Fruit fly (Drosophila melanogaster) whole organism, embryonic: Measurements from ENCODE around the gene CG15553.

Source experiments
- B-H1 ChIP-seq: fragments of 200-800 bp; sonication (Bioruptor generic); IDR thresholded peaks from 3 replicates; pipeline ENCODE4 v1.3.6; 2022; ENCODE audit warnings: missing biosample characterization, missing genetic modification characterization
- CG10366 ChIP-seq: fragments of 200-800 bp; sonication (Bioruptor generic); IDR thresholded peaks from 2 replicates; pipeline ENCODE4 v1.3.6; 2022; ENCODE audit warnings: missing biosample characterization, missing genetic modification characterization
- CG10543 ChIP-seq: fragments of 200-800 bp; sonication (Bioruptor generic); optimal IDR thresholded peaks from 3 replicates; lab custom pipeline; 2017; ENCODE audit warnings: missing biosample characterization, mild to moderate bottlenecking, missing genetic modification characterization, moderate library complexity
- CG12299 ChIP-seq: fragments of 200-800 bp; sonication (Bioruptor generic); optimal IDR thresholded peaks from 2 replicates; lab custom pipeline; 2018; ENCODE audit warnings: missing biosample characterization, mild to moderate bottlenecking, missing genetic modification characterization
- CG12391 ChIP-seq: fragments of 200-800 bp; sonication (Bioruptor generic); optimal IDR thresholded peaks from 3 replicates; lab custom pipeline; 2018; ENCODE audit warnings: missing biosample characterization, mild to moderate bottlenecking, missing genetic modification characterization, moderate library complexity
- CG12744 ChIP-seq: fragments of 200-800 bp; sonication (Bioruptor generic); optimal IDR thresholded peaks from 2 replicates; lab custom pipeline; 2016; ENCODE audit warnings: missing biosample characterization, missing genetic modification characterization
- CG13123 ChIP-seq: fragments of 200-800 bp; sonication (Bioruptor generic); optimal IDR thresholded peaks from 2 replicates; lab custom pipeline; 2016; ENCODE audit warnings: missing biosample characterization, missing genetic modification characterization
- CG13296 ChIP-seq: fragments of 200-800 bp; sonication (Bioruptor generic); optimal IDR thresholded peaks from 3 replicates; lab custom pipeline; 2018; ENCODE audit warnings: missing biosample characterization, mild to moderate bottlenecking, missing genetic modification characterization
- CG15696 ChIP-seq: fragments of 200-800 bp; sonication (Bioruptor generic); optimal IDR thresholded peaks from 2 replicates; lab custom pipeline; 2019; ENCODE audit warnings: missing biosample characterization, mild to moderate bottlenecking, missing genetic modification characterization, moderate library complexity
- CG1647 ChIP-seq: fragments of 200-800 bp; sonication (Bioruptor generic); optimal IDR thresholded peaks from 3 replicates; lab custom pipeline; 2016; ENCODE audit warnings: missing biosample characterization, missing genetic modification characterization
- CG16815 ChIP-seq: fragments of 200-800 bp; sonication (Bioruptor generic); optimal IDR thresholded peaks from 3 replicates; lab custom pipeline; 2017; ENCODE audit warnings: missing biosample characterization, mild to moderate bottlenecking, missing genetic modification characterization
- CG18619 ChIP-seq: fragments of 200-800 bp; sonication (Bioruptor generic); optimal IDR thresholded peaks from 3 replicates; lab custom pipeline; 2017; ENCODE audit warnings: missing biosample characterization, mild to moderate bottlenecking, missing genetic modification characterization
- CG2120 ChIP-seq: fragments of 200-800 bp; sonication (Bioruptor generic); optimal IDR thresholded peaks from 3 replicates; lab custom pipeline; 2016; ENCODE audit warnings: missing biosample characterization, missing genetic modification characterization
- CG30020 ChIP-seq: fragments of 200-800 bp; optimal IDR thresholded peaks from 2 replicates; lab custom pipeline; 2019; ENCODE audit warnings: missing biosample characterization, mild to moderate bottlenecking, missing genetic modification characterization, moderate library complexity
- CG31388 ChIP-seq: fragments of 200-800 bp; sonication (Bioruptor generic); optimal IDR thresholded peaks from 2 replicates; lab custom pipeline; 2016; ENCODE audit warnings: missing biosample characterization, missing genetic modification characterization
- CG3163 ChIP-seq: fragments of 200-800 bp; sonication (Bioruptor generic); optimal IDR thresholded peaks from 3 replicates; lab custom pipeline; 2016; ENCODE audit warnings: missing biosample characterization, missing genetic modification characterization
- CG3838 ChIP-seq: fragments of 200-800 bp; sonication (Bioruptor generic); optimal IDR thresholded peaks from 3 replicates; lab custom pipeline; 2016; ENCODE audit warnings: missing biosample characterization, missing genetic modification characterization
- CG5180 ChIP-seq: fragments of 200-800 bp; sonication (Bioruptor generic); optimal IDR thresholded peaks from 3 replicates; lab custom pipeline; 2017; ENCODE audit warnings: missing biosample characterization, missing genetic modification characterization, mild to moderate bottlenecking, moderate library complexity, missing genetic modification reagents
- CG7786 ChIP-seq: fragments of 200-800 bp; sonication (Bioruptor generic); optimal IDR thresholded peaks from 2 replicates; lab custom pipeline; 2016; ENCODE audit warnings: missing biosample characterization, missing genetic modification characterization
- CG7928 ChIP-seq: fragments of 200-800 bp; sonication (Bioruptor generic); optimal IDR thresholded peaks from 2 replicates; lab custom pipeline; 2017; ENCODE audit warnings: missing biosample characterization, mild to moderate bottlenecking, missing genetic modification characterization
- CG8359 ChIP-seq: fragments of 200-800 bp; sonication (Bioruptor generic); optimal IDR thresholded peaks from 2 replicates; lab custom pipeline; 2017; ENCODE audit warnings: missing biosample characterization, mild to moderate bottlenecking, missing genetic modification characterization, borderline replicate concordance
- CG9817 ChIP-seq: fragments of 200-800 bp; sonication (Bioruptor generic); optimal IDR thresholded peaks from 2 replicates; lab custom pipeline; 2018; ENCODE audit warnings: missing biosample characterization, mild to moderate bottlenecking, missing genetic modification characterization, moderate library complexity
- D19B ChIP-seq: fragments of 200-800 bp; sonication (Bioruptor generic); optimal IDR thresholded peaks from 2 replicates; lab custom pipeline; 2017; ENCODE audit warnings: missing biosample characterization, mild to moderate bottlenecking, missing genetic modification characterization
- Ets97D ChIP-seq: fragments of 200-800 bp; sonication (Bioruptor generic); optimal IDR thresholded peaks from 3 replicates; lab custom pipeline; 2016; ENCODE audit warnings: missing biosample characterization, missing genetic modification characterization
- HLH54F ChIP-seq: fragments of 200-800 bp; sonication (Bioruptor generic); optimal IDR thresholded peaks from 3 replicates; lab custom pipeline; 2016; ENCODE audit warnings: missing biosample characterization, missing genetic modification characterization
- Hr39 ChIP-seq: fragments of >200 bp; optimal IDR thresholded peaks from 2 replicates; lab custom pipeline; 2017
- Hr78 ChIP-seq, 2 experiments: fragments of 200-800 bp in 1 of 2; fragments of >200 bp in 1 of 2; sonication (Bioruptor generic) in 1 of 2; optimal IDR thresholded peaks; 2 replicates each; lab custom pipeline; 2017 to 2019; ENCODE audit warnings: missing biosample characterization in 2 of 2, missing genetic modification characterization in 2 of 2, mild to moderate bottlenecking in 1 of 2, moderate library complexity in 1 of 2
- MTF-1 ChIP-seq: fragments of 200-800 bp; sonication (Bioruptor generic); optimal IDR thresholded peaks from 2 replicates; lab custom pipeline; 2018; ENCODE audit warnings: missing biosample characterization, mild to moderate bottlenecking, missing genetic modification characterization, borderline replicate concordance
- Mes4 ChIP-seq: fragments of 200-800 bp; sonication (Bioruptor generic); optimal IDR thresholded peaks from 2 replicates; lab custom pipeline; 2016; ENCODE audit warnings: missing biosample characterization, missing genetic modification characterization
- Mrtf ChIP-seq: fragments of 200-800 bp; sonication (Bioruptor generic); IDR thresholded peaks from 3 replicates; pipeline ENCODE4 v1.3.6; 2022; ENCODE audit warnings: missing biosample characterization, missing genetic modification characterization
- NfI ChIP-seq: fragments of 200-800 bp; sonication (Bioruptor generic); optimal IDR thresholded peaks from 3 replicates; lab custom pipeline; 2018; ENCODE audit warnings: missing biosample characterization, mild to moderate bottlenecking, missing genetic modification characterization, moderate library complexity
- Oaz ChIP-seq: fragments of 200-800 bp; sonication (Bioruptor generic); IDR thresholded peaks from 2 replicates; pipeline ENCODE4 v1.3.6; 2022; ENCODE audit warnings: missing biosample characterization, missing genetic modification characterization
- Poxn ChIP-seq: fragments of 200-800 bp; sonication (Bioruptor generic); IDR thresholded peaks from 2 replicates; pipeline ENCODE4 v1.3.6; 2022; ENCODE audit warnings: missing biosample characterization, missing genetic modification characterization
- Xbp1 ChIP-seq: fragments of 200-800 bp; sonication (Bioruptor generic); optimal IDR thresholded peaks from 3 replicates; lab custom pipeline; 2016; ENCODE audit warnings: missing biosample characterization, mild to moderate bottlenecking, missing genetic modification characterization
- btn ChIP-seq: fragments of 200-800 bp; sonication (Bioruptor generic); optimal IDR thresholded peaks from 2 replicates; lab custom pipeline; 2016; ENCODE audit warnings: missing biosample characterization, missing genetic modification characterization
- crc ChIP-seq: fragments of 200-800 bp; sonication (Bioruptor generic); optimal IDR thresholded peaks from 2 replicates; lab custom pipeline; 2016; ENCODE audit warnings: missing biosample characterization, missing genetic modification characterization
- dmrt99B ChIP-seq: fragments of 200-800 bp; sonication (Bioruptor generic); optimal IDR thresholded peaks from 2 replicates; lab custom pipeline; 2018; ENCODE audit warnings: missing biosample characterization, mild to moderate bottlenecking, missing genetic modification characterization, moderate library complexity
- esg ChIP-seq: fragments of 200-800 bp; sonication (Bioruptor generic); conservative IDR thresholded peaks from 2 replicates; pipeline ENCODE4 v1.3.6; 2022; ENCODE audit warnings: missing biosample characterization, missing genetic modification characterization
- eve ChIP-seq, 2 experiments: fragments of >200 bp; optimal IDR thresholded peaks; 2 replicates each; lab custom pipeline; 2017; ENCODE audit warnings: missing biosample characterization in 2 of 2, missing genetic modification characterization in 2 of 2
- gcm ChIP-seq: fragments of 200-800 bp; sonication (Bioruptor generic); optimal IDR thresholded peaks from 2 replicates; lab custom pipeline; 2019; ENCODE audit warnings: missing biosample characterization, mild to moderate bottlenecking, missing genetic modification characterization, moderate library complexity
- hbn ChIP-seq: fragments of 200-800 bp; sonication (Bioruptor generic); IDR thresholded peaks from 2 replicates; pipeline ENCODE4 v1.3.6; 2022; ENCODE audit warnings: missing biosample characterization, missing genetic modification characterization; ENCODE audit not compliant: partially characterized antibody
- inv ChIP-seq: fragments of 200-800 bp; sonication (Bioruptor generic); IDR thresholded peaks from 2 replicates; pipeline ENCODE4 v1.3.6; 2022; ENCODE audit warnings: missing biosample characterization, missing genetic modification characterization; ENCODE audit not compliant: partially characterized antibody
- luna ChIP-seq: fragments of 200-800 bp; sonication (Bioruptor generic); optimal IDR thresholded peaks from 2 replicates; lab custom pipeline; 2016; ENCODE audit warnings: missing biosample characterization, missing genetic modification characterization
- sd ChIP-seq: fragments of 200-800 bp; sonication (Bioruptor generic); optimal IDR thresholded peaks from 3 replicates; lab custom pipeline; 2018; ENCODE audit warnings: missing biosample characterization, mild to moderate bottlenecking, missing genetic modification characterization, moderate library complexity
- sens-2 ChIP-seq: fragments of 200-800 bp; sonication (Bioruptor generic); IDR thresholded peaks from 2 replicates; pipeline ENCODE4 v1.3.6; 2022; ENCODE audit warnings: missing biosample characterization, missing genetic modification characterization
- sqz ChIP-seq: fragments of 200-800 bp; sonication (Bioruptor generic); optimal IDR thresholded peaks from 3 replicates; lab custom pipeline; 2018; ENCODE audit warnings: missing biosample characterization, mild to moderate bottlenecking, missing genetic modification characterization
- unc-4 ChIP-seq: fragments of 200-800 bp; sonication (Bioruptor generic); IDR thresholded peaks from 2 replicates; pipeline ENCODE4 v1.3.6; 2022; ENCODE audit warnings: missing biosample characterization, missing genetic modification characterization; ENCODE audit not compliant: partially characterized antibody
- wor ChIP-seq: fragments of 200-800 bp; sonication (Bioruptor generic); IDR thresholded peaks from 2 replicates; pipeline ENCODE4 v1.3.6; 2022; ENCODE audit warnings: missing biosample characterization, missing genetic modification characterization

Gene CG15553

dm6 chr3R:31060708-31061625 is 40.0 kb downstream of the CG15553 start, which contains the start of gene dco (continued):
- TF ChIP-seq Oaz (GFP tag; lab: Robert Waterston, UW) (0 out of 2 replicates have a peak, but pooled peaks have one; percentile 15), inv (GFP tag; lab: Robert Waterston, UW) (0 out of 2 replicates have a peak, but pooled peaks have one; percentile 25), CG31388 (GFP tag; lab: Kevin White, UChicago) (peak; percentile 42), CG30020 (tag; lab: Kevin White, UChicago) (peak; percentile 18), CG13296 (GFP tag; lab: Kevin White, UChicago) (no peak), CG3163 (GFP tag; lab: Kevin White, UChicago) (peak; percentile 4), Mes4 (GFP tag; lab: Kevin White, UChicago) (peak; percentile 56), CG16815 (GFP tag; lab: Kevin White, UChicago) (peak; percentile 74), unc-4 (GFP tag; lab: Robert Waterston, UW) (no peak), esg (GFP tag; lab: Robert Waterston, UW) (peak; percentile 30), CG12391 (tag; lab: Kevin White, UChicago) (no peak), crc (GFP tag; lab: Kevin White, UChicago) (no peak), MTF-1 (GFP tag; lab: Kevin White, UChicago) (peak; percentile 80), D19B (GFP tag; lab: Kevin White, UChicago) (no peak), eve (GFP tag; optimal IDR thresholded peaks at IDR 0.05; lab: Kevin White, UChicago) (no peak), NfI (GFP tag; lab: Kevin White, UChicago) (peak; percentile 75), Poxn (GFP tag; lab: Robert Waterston, UW) (no peak), CG5180 (GFP tag; lab: Kevin White, UChicago) (no peak), Xbp1 (peak; percentile 91), CG7928 (GFP tag; lab: Kevin White, UChicago) (no peak), sqz (peak; percentile 66), hbn (GFP tag; lab: Robert Waterston, UW) (no peak), CG8359 (GFP tag; lab: Kevin White, UChicago) (no peak), CG7786 (GFP tag; lab: Kevin White, UChicago) (peak; percentile 50), CG15696 (peak; percentile 90), CG2120 (peak; percentile 77), btn (GFP tag; lab: Kevin White, UChicago) (peak; percentile 39), Hr39 (lab: Kevin White, UChicago) (no peak), CG1647 (GFP tag; lab: Kevin White, UChicago) (peak; percentile 69), sens-2 (peak; percentile 22; the same call in 1 of the 2 replicates), CG12299 (tag; lab: Kevin White, UChicago) (no peak), CG3838 (GFP tag; lab: Kevin White, UChicago) (no peak), sd (tag; lab: Kevin White, UChicago) (peak; percentile 25), CG10366 (GFP tag; lab: Robert Waterston, UW) (peak; percentile 76), CG13123 (GFP tag; lab: Kevin White, UChicago) (peak; percentile 46), Hr78 (GFP tag; optimal IDR thresholded peaks at IDR 0.05; lab: Kevin White, UChicago) (no peak), wor (peak; percentile 50; the same call in 1 of the 2 replicates), Ets97D (peak; percentile 82), B-H1 (GFP tag; lab: Robert Waterston, UW) (peak; percentile 61), CG9817 (tag; lab: Kevin White, UChicago) (peak; percentile 74), CG10543 (peak; percentile 28), Mrtf (peak; percentile 88), HLH54F (GFP tag; lab: Kevin White, UChicago) (peak; percentile 80), luna (GFP tag; lab: Kevin White, UChicago) (peak; percentile 26), CG12744 (GFP tag; lab: Kevin White, UChicago) (peak; percentile 59), dmrt99B (peak; percentile 47), gcm (GFP tag; lab: Kevin White, UChicago) (no peak), CG18619 (GFP tag; lab: Kevin White, UChicago) (peak; percentile 56)
